Worm (Caenorhabditis elegans) whole organism, young adult: Measurements from ENCODE around the gene best-18.

Experiments
- B0019.2 ChIP-seq: fragments of 200-800 bp; sonication (Bioruptor generic); conservative IDR thresholded peaks from 2 replicates; pipeline ENCODE4 v1.3.6; 2022; ENCODE audit warnings: missing genetic modification reagents, missing genetic modification characterization, missing compliant biosample characterization
- B0261.1 ChIP-seq: sonication (generic microtip); optimal IDR thresholded peaks from 2 replicates; lab custom pipeline; 2016; ENCODE audit warnings: mild to moderate bottlenecking, missing genetic modification characterization, moderate library complexity, missing compliant biosample characterization
- B0336.3 ChIP-seq: fragments of 200-800 bp; sonication (Bioruptor generic); IDR thresholded peaks from 2 replicates; pipeline ENCODE4 v1.3.6; 2022; ENCODE audit warnings: missing genetic modification characterization, missing compliant biosample characterization
- F55B11.4 ChIP-seq: sonication (generic microtip); optimal IDR thresholded peaks from 2 replicates; lab custom pipeline; 2016; ENCODE audit warnings: missing compliant biosample characterization, missing genetic modification characterization, borderline replicate concordance; ENCODE audit not compliant: insufficient read depth
- F57A8.1 ChIP-seq: fragments of 200-800 bp; sonication (Bioruptor generic); optimal IDR thresholded peaks from 2 replicates; lab custom pipeline; 2018; ENCODE audit warnings: mild to moderate bottlenecking, missing genetic modification characterization, moderate library complexity, missing compliant biosample characterization
- T07F8.4 ChIP-seq: sonication (generic microtip); optimal IDR thresholded peaks from 2 replicates; lab custom pipeline; 2016; ENCODE audit warnings: mild to moderate bottlenecking, missing genetic modification characterization, moderate library complexity, missing compliant biosample characterization
- Y56A3A.18 ChIP-seq: fragments of 200-800 bp; sonication (Bioruptor generic); IDR thresholded peaks from 2 replicates; pipeline ENCODE4 v1.3.6; 2022; ENCODE audit warnings: missing genetic modification reagents, missing genetic modification characterization, missing compliant biosample characterization
- aptf-2 ChIP-seq: fragments of 200-800 bp; sonication (Bioruptor generic); conservative IDR thresholded peaks from 2 replicates; pipeline ENCODE4 v1.3.6; 2022; ENCODE audit warnings: missing genetic modification reagents, missing genetic modification characterization, missing compliant biosample characterization
- aptf-3 ChIP-seq: fragments of 200-800 bp; sonication (Bioruptor generic); IDR thresholded peaks from 2 replicates; pipeline ENCODE4 v1.3.6; 2022; ENCODE audit warnings: missing genetic modification characterization, missing compliant biosample characterization
- bed-2 ChIP-seq: fragments of 200-800 bp; sonication (Bioruptor generic); IDR thresholded peaks from 2 replicates; pipeline ENCODE4 v1.3.6; 2022; ENCODE audit warnings: missing genetic modification reagents, missing genetic modification characterization, missing compliant biosample characterization
- cebp-1 ChIP-seq, 2 experiments: fragments of 200-800 bp in 1 of 2; sonication (Bioruptor generic) in 1 of 2; sonication (generic microtip) in 1 of 2; IDR thresholded peaks in 1 of 2; optimal IDR thresholded peaks in 1 of 2; 2 replicates each; pipeline versions ENCODE4 v1.3.6 to Lab custom; 2017 to 2022; ENCODE audit warnings: missing compliant biosample characterization in 2 of 2, missing genetic modification characterization in 2 of 2, mild to moderate bottlenecking in 1 of 2, missing genetic modification reagents in 1 of 2, moderate library complexity in 1 of 2
- ceh-100 ChIP-seq: fragments of 200-800 bp; sonication (Bioruptor generic); IDR thresholded peaks from 2 replicates; pipeline ENCODE4 v1.3.6; 2022; ENCODE audit warnings: missing genetic modification reagents, missing genetic modification characterization, missing compliant biosample characterization
- ceh-40 ChIP-seq: fragments of 200-800 bp; sonication (Bioruptor generic); IDR thresholded peaks from 2 replicates; pipeline ENCODE4 v1.3.6; 2022; ENCODE audit warnings: missing genetic modification characterization, missing compliant biosample characterization
- die-1 ChIP-seq: sonication (generic microtip); optimal IDR thresholded peaks from 2 replicates; lab custom pipeline; 2016; ENCODE audit warnings: missing genotype, mild to moderate bottlenecking, missing genetic modification characterization, missing compliant biosample characterization
- dox-1 ChIP-seq: fragments of 200-800 bp; sonication (Bioruptor generic); IDR thresholded peaks from 2 replicates; pipeline ENCODE4 v1.3.6; 2022; ENCODE audit warnings: missing genetic modification reagents, missing genetic modification characterization, missing compliant biosample characterization
- egl-18 ChIP-seq: fragments of 200-800 bp; sonication (Bioruptor generic); IDR thresholded peaks from 2 replicates; pipeline ENCODE4 v1.3.6; 2022; ENCODE audit warnings: missing genetic modification reagents, missing genetic modification characterization, missing compliant biosample characterization
- egl-44 ChIP-seq: fragments of 200-800 bp; sonication (Bioruptor generic); IDR thresholded peaks from 2 replicates; pipeline ENCODE4 v1.3.6; 2022; ENCODE audit warnings: missing genetic modification reagents, missing genetic modification characterization, missing compliant biosample characterization
- egrh-3 ChIP-seq: fragments of 200-800 bp; sonication (Bioruptor generic); IDR thresholded peaks from 2 replicates; pipeline ENCODE4 v1.3.6; 2022; ENCODE audit warnings: missing genetic modification reagents, missing genetic modification characterization, missing compliant biosample characterization
- hlh-26 ChIP-seq: fragments of 200-800 bp; sonication (Bioruptor generic); conservative IDR thresholded peaks from 2 replicates; pipeline ENCODE4 v1.3.6; 2022; ENCODE audit warnings: missing genetic modification reagents, missing genetic modification characterization, missing compliant biosample characterization
- hmg-20 ChIP-seq: fragments of 200-800 bp; sonication (Bioruptor generic); IDR thresholded peaks from 2 replicates; pipeline ENCODE4 v1.3.6; 2022; ENCODE audit warnings: missing genetic modification reagents, missing genetic modification characterization, missing compliant biosample characterization
- lin-26 ChIP-seq: fragments of 200-800 bp; sonication (Bioruptor generic); IDR thresholded peaks from 2 replicates; pipeline ENCODE4 v1.3.6; 2022; ENCODE audit warnings: missing genetic modification reagents, missing genetic modification characterization, missing compliant biosample characterization
- lin-54 ChIP-seq: fragments of 200-800 bp; sonication (Bioruptor generic); optimal IDR thresholded peaks from 2 replicates; lab custom pipeline; 2018; ENCODE audit warnings: mild to moderate bottlenecking, missing genetic modification characterization, missing compliant biosample characterization
- nfya-2 ChIP-seq: fragments of 200-800 bp; sonication (Bioruptor generic); IDR thresholded peaks from 2 replicates; pipeline ENCODE4 v1.3.6; 2022; ENCODE audit warnings: missing genetic modification reagents, missing genetic modification characterization, missing compliant biosample characterization
- nhr-120 ChIP-seq: fragments of 200-800 bp; sonication (Bioruptor generic); IDR thresholded peaks from 2 replicates; pipeline ENCODE4 v1.3.6; 2022; ENCODE audit warnings: missing genetic modification characterization, missing compliant biosample characterization
- nhr-27 ChIP-seq: fragments of 200-800 bp; sonication (Bioruptor generic); optimal IDR thresholded peaks from 2 replicates; lab custom pipeline; 2018; ENCODE audit warnings: mild to moderate bottlenecking, missing genetic modification characterization, moderate library complexity, missing compliant biosample characterization
- nhr-90 ChIP-seq: sonication (generic microtip); optimal IDR thresholded peaks from 2 replicates; lab custom pipeline; 2016; ENCODE audit warnings: missing genotype, mild to moderate bottlenecking, missing genetic modification characterization, missing compliant biosample characterization
- pha-4 ChIP-seq: fragments of 150-350 bp; sonication (generic microtip); optimal IDR thresholded peaks from 2 replicates; lab custom pipeline; 2014; ENCODE audit warnings: missing biosample characterization, missing genetic modification reagents, missing genetic modification characterization
- sdz-38 ChIP-seq: sonication (generic microtip); optimal IDR thresholded peaks from 2 replicates; lab custom pipeline; 2016; ENCODE audit warnings: missing genotype, missing genetic modification characterization, missing compliant biosample characterization
- sea-2 ChIP-seq: fragments of 200-800 bp; sonication (Bioruptor generic); IDR thresholded peaks from 2 replicates; pipeline ENCODE4 v1.3.6; 2022; ENCODE audit warnings: missing genetic modification characterization, missing compliant biosample characterization
- somi-1 ChIP-seq: fragments of 200-800 bp; sonication (Bioruptor generic); optimal IDR thresholded peaks from 2 replicates; lab custom pipeline; 2018; ENCODE audit warnings: mild to moderate bottlenecking, missing genetic modification characterization, missing compliant biosample characterization
- sptf-2 ChIP-seq: fragments of 200-800 bp; sonication (Bioruptor generic); optimal IDR thresholded peaks from 2 replicates; lab custom pipeline; 2018; ENCODE audit warnings: mild to moderate bottlenecking, missing genetic modification characterization, missing compliant biosample characterization
- unc-130 ChIP-seq: sonication (generic microtip); optimal IDR thresholded peaks from 2 replicates; lab custom pipeline; 2016; ENCODE audit warnings: missing genetic modification reagents, missing genetic modification characterization, missing compliant biosample characterization
- unc-62 ChIP-seq: fragments of 150-350 bp; optimal IDR thresholded peaks from 2 replicates; lab custom pipeline; 2014; ENCODE audit warnings: missing biosample characterization, missing genetic modification reagents, missing genetic modification characterization
- ztf-25 ChIP-seq: fragments of 200-800 bp; sonication (Bioruptor generic); IDR thresholded peaks from 2 replicates; pipeline ENCODE4 v1.3.6; 2022; ENCODE audit warnings: missing genetic modification reagents, missing genetic modification characterization, missing compliant biosample characterization
- ztf-26 ChIP-seq: sonication (generic microtip); optimal IDR thresholded peaks from 2 replicates; lab custom pipeline; 2017; ENCODE audit warnings: missing genetic modification characterization, missing compliant biosample characterization

Gene best-18

DNA sequence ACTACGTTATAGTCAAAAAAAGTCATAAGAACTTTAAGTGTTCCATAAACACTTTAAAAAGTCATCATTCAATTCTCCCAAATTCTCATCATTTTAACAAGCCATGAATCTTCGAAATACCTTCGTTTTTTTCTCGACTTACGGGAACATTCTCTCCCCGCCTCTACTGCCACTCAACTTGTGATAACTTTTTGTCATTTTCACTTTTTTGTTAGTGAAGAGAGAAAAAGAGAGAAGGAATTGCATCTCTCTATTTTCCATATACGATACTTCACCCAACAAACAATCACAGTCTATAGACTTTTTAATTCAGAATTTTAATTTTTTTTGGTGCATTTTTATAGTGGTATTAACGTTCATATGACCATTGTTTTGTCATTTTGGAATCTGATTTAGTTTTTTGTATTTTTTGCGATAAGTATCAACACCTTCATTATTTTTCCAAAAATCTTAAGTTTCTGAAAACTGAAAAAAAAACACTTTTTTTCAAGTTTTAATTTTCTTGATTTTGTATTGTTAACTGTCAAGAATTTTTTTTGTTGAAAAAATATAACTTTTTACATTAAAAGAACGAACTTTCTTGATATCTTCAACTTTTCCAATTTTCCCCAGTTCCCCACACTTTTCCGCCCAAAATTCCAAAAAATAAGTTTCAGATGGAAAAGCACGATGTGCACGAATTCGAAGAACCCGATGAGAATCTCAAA lies 26.4 kb downstream of the best-18 start, which contains the start of gene Y70G10A.3:
TSS of gene Y70G10A.3 (plus strand) at position 657 of the 707 bp plus-strand sequence.
- TF ChIP-seq pha-4, result no peak
- peak; percentile 42; the same call in 1 of the 2 replicates for TF ChIP-seq lin-26 (GFP tag; lab: Robert Waterston, UW)

DNA sequence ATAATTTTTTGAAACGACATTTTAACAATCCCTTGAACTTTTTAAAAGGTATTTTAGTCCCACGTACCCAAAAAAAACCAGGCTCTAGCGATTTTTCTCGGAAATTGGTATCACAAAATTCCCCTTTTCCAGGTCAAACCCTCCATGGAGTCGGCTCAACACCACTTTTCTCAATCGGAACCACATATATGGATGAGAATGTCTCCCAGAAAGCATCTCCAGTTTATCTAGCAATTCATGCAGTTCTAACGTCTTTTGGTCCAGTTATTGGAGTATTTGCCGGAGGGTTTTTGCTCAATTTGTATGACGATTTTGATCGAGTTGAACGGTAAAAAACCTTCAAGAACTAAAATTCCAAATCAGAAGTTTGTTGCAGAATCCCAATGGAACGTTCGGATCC lies 27.9 kb downstream of the best-18 start:
- no peak for TF ChIP-seq F55B11.4 (tag; lab: Kevin White, UChicago)
- no peak for TF ChIP-seq egrh-3 (GFP tag; lab: Robert Waterston, UW)
- TF ChIP-seq ztf-25 (GFP tag; lab: Robert Waterston, UW), result no peak
- TF ChIP-seq unc-62, result no peak
- no peak for TF ChIP-seq dox-1 (GFP tag; lab: Robert Waterston, UW)
- no peak for TF ChIP-seq egl-44 (GFP tag; lab: Robert Waterston, UW)
- TF ChIP-seq unc-130 (GFP tag; lab: Kevin White, UChicago), result no peak
- TF ChIP-seq nhr-120 (GFP tag; lab: Robert Waterston, UW), result no peak
- no peak for TF ChIP-seq F57A8.1
- TF ChIP-seq aptf-3 (GFP tag; lab: Robert Waterston, UW), result no peak
- TF ChIP-seq T07F8.4 (tag; lab: Kevin White, UChicago), result no peak
- no peak for TF ChIP-seq B0261.1 (tag; lab: Kevin White, UChicago)
- no peak for TF ChIP-seq die-1 (tag; lab: Kevin White, UChicago)
- no peak for TF ChIP-seq ceh-40 (GFP tag; lab: Robert Waterston, UW)
- no peak for TF ChIP-seq nhr-27 (tag; lab: Kevin White, UChicago)

DNA sequence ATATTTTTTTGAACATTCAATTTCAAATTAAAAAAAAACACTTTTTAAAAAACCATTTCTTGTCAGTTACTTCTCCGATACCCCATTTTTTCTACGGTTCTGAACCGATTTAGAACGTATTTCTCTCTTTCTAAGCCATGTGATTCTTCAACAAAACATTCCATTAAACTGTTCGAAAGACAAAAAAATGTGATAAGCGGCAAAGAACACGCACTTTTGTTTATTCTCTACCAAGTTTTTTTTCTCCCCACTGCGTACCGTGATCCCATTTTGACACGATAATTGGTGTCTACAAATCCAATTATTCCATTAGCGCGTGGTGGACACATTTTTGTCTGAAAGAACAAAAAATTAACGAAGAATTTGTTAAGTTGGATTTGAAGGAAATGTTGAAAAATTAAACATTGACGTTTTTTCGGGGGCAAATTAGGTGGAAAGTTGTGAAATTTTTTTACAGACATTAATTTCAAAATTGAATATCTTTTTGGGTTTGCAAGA lies 29.2 kb downstream of the best-18 start:
- TF ChIP-seq sea-2 (GFP tag; lab: Robert Waterston, UW) (no peak), hlh-26 (GFP tag; lab: Robert Waterston, UW) (no peak), somi-1 (GFP tag; lab: Kevin White, UChicago) (peak; percentile 51), hmg-20 (no peak), lin-26 (GFP tag; lab: Robert Waterston, UW) (no peak), aptf-2 (GFP tag; lab: Robert Waterston, UW) (no peak), ztf-26 (tag; lab: Kevin White, UChicago) (peak; percentile 35), egl-18 (GFP tag; lab: Robert Waterston, UW) (no peak), nhr-90 (tag; lab: Kevin White, UChicago) (no peak), sdz-38 (no peak), ztf-25 (GFP tag; lab: Robert Waterston, UW) (no peak), lin-54 (GFP tag; lab: Kevin White, UChicago) (no peak), ceh-100 (GFP tag; lab: Robert Waterston, UW) (no peak), nfya-2 (GFP tag; lab: Robert Waterston, UW) (no peak), B0336.3 (GFP tag; lab: Robert Waterston, UW) (no peak), B0019.2 (GFP tag; lab: Robert Waterston, UW) (no peak), sptf-2 (GFP tag; lab: Kevin White, UChicago) (no peak), Y56A3A.18 (no peak), F55B11.4 (tag; lab: Kevin White, UChicago) (no peak), cebp-1 (GFP tag; IDR thresholded peaks at IDR 0.05; lab: Robert Waterston, UW) (no peak), cebp-1 (tag; optimal IDR thresholded peaks at IDR 0.05; lab: Kevin White, UChicago) (peak; percentile 10), bed-2 (GFP tag; lab: Robert Waterston, UW) (no peak)
- TF ChIP-seq, all 124 proteins: peak for 3
